Worm (Caenorhabditis elegans): Measurements from ENCODE around the gene grl-12.
A peak's percentile ranks its signal among the peaks of the same experiment; 100 is the strongest.

grl-12 gene

ce11 chrV:8654460-8655419 is 17.9 kb upstream of the grl-12 start (continued):
- TF ChIP-seq F49E8.2 (tag; optimal IDR thresholded peaks at IDR 0.05; ENCODE audit: borderline replicate concordance) (no peak), nhr-28 (tag; optimal IDR thresholded peaks at IDR 0.05) (peak; percentile 80), mep-1 (tag; optimal IDR thresholded peaks at IDR 0.05) (peak; percentile 39), T26A8.4 (GFP tag; IDR thresholded peaks at IDR 0.05) (no peak), F44E2.7 (GFP tag; IDR thresholded peaks at IDR 0.05) (no peak), zip-2 (tag; optimal IDR thresholded peaks at IDR 0.05) (no peak), daf-19 (GFP tag; conservative IDR thresholded peaks at IDR 0.05) (no peak), nhr-6 (tag; optimal IDR thresholded peaks at IDR 0.05) (no peak), tag-97 (GFP tag; IDR thresholded peaks at IDR 0.05) (no peak), ctbp-1 (GFP tag; IDR thresholded peaks at IDR 0.05) (no peak), lin-1 (GFP tag; IDR thresholded peaks at IDR 0.05) (no peak), dmd-6 (GFP tag; IDR thresholded peaks at IDR 0.05) (peak; percentile 79), spr-3 (GFP tag; optimal IDR thresholded peaks at IDR 0.05) (no peak), snpc-4 (tag; optimal IDR thresholded peaks at IDR 0.05) (no peak), mdl-1 (tag; optimal IDR thresholded peaks at IDR 0.05) (peak in 1 of 2 experiments; percentile 22), zfp-3 (GFP tag; conservative IDR thresholded peaks at IDR 0.05) (no peak), pqm-1 (tag; optimal IDR thresholded peaks at IDR 0.05) (peak; percentile 61), F37D6.2 (tag; optimal IDR thresholded peaks at IDR 0.05) (no peak), ama-1 (optimal IDR thresholded peaks at IDR 0.05) (no peak), nhr-111 (GFP tag; optimal IDR thresholded peaks at IDR 0.05) (no peak), nhr-77 (tag; optimal IDR thresholded peaks at IDR 0.05) (peak; percentile 89), lin-38 (GFP tag; IDR thresholded peaks at IDR 0.05) (no peak), ceh-20 (GFP tag; IDR thresholded peaks at IDR 0.05) (no peak), nhr-102 (tag; optimal IDR thresholded peaks at IDR 0.05) (no peak), fkh-10 (GFP tag; optimal IDR thresholded peaks at IDR 0.05) (no peak), vab-7 (GFP tag; IDR thresholded peaks at IDR 0.05) (no peak), F26F4.8 (GFP tag; conservative IDR thresholded peaks at IDR 0.05) (no peak), nhr-48 (tag; optimal IDR thresholded peaks at IDR 0.05) (peak; percentile 1), lir-3 (tag; optimal IDR thresholded peaks at IDR 0.05) (no peak), spr-1 (tag; optimal IDR thresholded peaks at IDR 0.05) (no peak), lin-29 (GFP tag; IDR thresholded peaks at IDR 0.05) (no peak), dmd-9 (GFP tag; IDR thresholded peaks at IDR 0.05) (no peak), duxl-1 (tag; optimal IDR thresholded peaks at IDR 0.05; ENCODE audit: poor library complexity) (no peak), nhr-11 (tag; optimal IDR thresholded peaks at IDR 0.05) (peak; percentile 38), ZK546.5 (tag; optimal IDR thresholded peaks at IDR 0.05) (no peak), attf-4 (tag; optimal IDR thresholded peaks at IDR 0.05) (no peak), php-3 (GFP tag; IDR thresholded peaks at IDR 0.05) (0 out of 2 replicates have a peak, but pooled peaks have one; percentile 45), dve-1 (tag; optimal IDR thresholded peaks at IDR 0.05; ENCODE audit: insufficient read depth) (peak; percentile 78), lin-13 (GFP tag; optimal IDR thresholded peaks at IDR 0.05) (no peak), lin-39 (tag; optimal IDR thresholded peaks at IDR 0.05) (no peak), gei-8 (GFP tag; optimal IDR thresholded peaks at IDR 0.05) (no peak), set-16 (GFP tag; IDR thresholded peaks at IDR 0.05) (no peak), T20F7.1 (GFP tag; optimal IDR thresholded peaks at IDR 0.05) (peak; percentile 54), mxl-3 (GFP tag; optimal IDR thresholded peaks at IDR 0.05) (peak; percentile 55), Y75B8A.6 (GFP tag; IDR thresholded peaks at IDR 0.05) (no peak), cey-2 (tag; optimal IDR thresholded peaks at IDR 0.05; ENCODE audit: borderline replicate concordance, insufficient read depth) (peak; percentile 46), aly-2 (tag; optimal IDR thresholded peaks at IDR 0.05) (no peak), ces-1 (GFP tag; optimal IDR thresholded peaks at IDR 0.05) (no peak), egl-43 (GFP tag; IDR thresholded peaks at IDR 0.05) (no peak)
